Fruit fly (Drosophila melanogaster): ENCODE data around the gene S6kII.

The S6kII gene

DNA sequence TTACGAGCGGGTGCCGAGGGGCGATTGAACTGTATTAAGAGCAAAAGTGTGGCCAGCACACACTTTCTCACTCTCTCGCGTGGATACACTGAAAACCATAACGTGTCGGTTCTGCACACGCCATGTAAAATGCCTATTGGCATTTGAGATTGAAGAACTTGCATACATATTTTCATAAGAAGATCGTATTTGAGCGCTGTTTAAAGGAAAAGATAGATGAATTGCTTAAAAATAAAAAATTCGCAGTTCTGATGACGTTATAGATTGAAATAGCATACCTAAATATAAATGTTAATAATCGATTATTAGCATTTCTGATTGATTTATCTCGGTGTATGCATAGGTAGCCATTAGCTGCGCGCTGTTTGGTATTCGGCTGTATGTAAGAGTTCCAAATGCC lies 20.7 kb upstream of the S6kII start (continued):
- TF ChIP-seq CG17829 (tag; optimal IDR thresholded peaks at IDR 0.05) (no peak), CG1024 (GFP tag; IDR thresholded peaks at IDR 0.05) (no peak), en (GFP tag; optimal IDR thresholded peaks at IDR 0.05) (no peak), wor (GFP tag; IDR thresholded peaks at IDR 0.05) (0 out of 2 replicates have a peak, but pooled peaks have one; percentile 33), CG2712 (tag; optimal IDR thresholded peaks at IDR 0.05) (peak; percentile 55), nmo (GFP tag; optimal IDR thresholded peaks at IDR 0.05) (peak; percentile 65), CG6854 (GFP tag; optimal IDR thresholded peaks at IDR 0.05) (no peak), CG2875 (GFP tag; optimal IDR thresholded peaks at IDR 0.05) (peak; percentile 8), pb (GFP tag; optimal IDR thresholded peaks at IDR 0.05) (no peak), D19B (GFP tag; optimal IDR thresholded peaks at IDR 0.05) (no peak), CG3847 (GFP tag; IDR thresholded peaks at IDR 0.05) (no peak), Sry-β (GFP tag; optimal IDR thresholded peaks at IDR 0.05) (no peak), CG12659 (GFP tag; optimal IDR thresholded peaks at IDR 0.05) (no peak), CG1792 (GFP tag; optimal IDR thresholded peaks at IDR 0.05) (no peak), CG42726 (GFP tag; IDR thresholded peaks at IDR 0.05; ENCODE audit: partially characterized antibody) (no peak), HmgZ (tag; optimal IDR thresholded peaks at IDR 0.05) (no peak), chinmo (GFP tag; IDR thresholded peaks at IDR 0.05; ENCODE audit: partially characterized antibody) (no peak), CG16863 (GFP tag; optimal IDR thresholded peaks at IDR 0.05) (peak; percentile 0), NC2α (GFP tag; optimal IDR thresholded peaks at IDR 0.05) (no peak), Elba2 (GFP tag; optimal IDR thresholded peaks at IDR 0.05) (no peak), CG31224 (GFP tag; IDR thresholded peaks at IDR 0.05) (no peak), ash1 (GFP tag; optimal IDR thresholded peaks at IDR 0.05) (no peak), CG11085 (GFP tag; IDR thresholded peaks at IDR 0.05) (no peak), CG16779 (GFP tag; IDR thresholded peaks at IDR 0.05) (no peak), C15 (GFP tag; IDR thresholded peaks at IDR 0.05) (no peak), CG10147 (GFP tag; optimal IDR thresholded peaks at IDR 0.05) (no peak), her (GFP tag; optimal IDR thresholded peaks at IDR 0.05) (no peak), Lim3 (GFP tag; IDR thresholded peaks at IDR 0.05) (no peak), tll (GFP tag; optimal IDR thresholded peaks at IDR 0.05) (no peak), CG11696 (GFP tag; IDR thresholded peaks at IDR 0.05) (no peak), BEAF-32 (GFP tag; optimal IDR thresholded peaks at IDR 0.05) (no peak), Med (GFP tag) (peak; percentile 75), chm (GFP tag; IDR thresholded peaks at IDR 0.05) (no peak), Dad (GFP tag; optimal IDR thresholded peaks at IDR 0.05) (no peak), crol (GFP tag; IDR thresholded peaks at IDR 0.05) (no peak), Ets97D (GFP tag; optimal IDR thresholded peaks at IDR 0.05) (no peak), CG31441 (GFP tag; IDR thresholded peaks at IDR 0.05) (peak; percentile 42; the same call in 1 of the 2 replicates), Doc3 (GFP tag; IDR thresholded peaks at IDR 0.05; ENCODE audit: partially characterized antibody) (no peak), Doc2 (GFP tag; IDR thresholded peaks at IDR 0.05) (no peak), CG6254 (GFP tag; optimal IDR thresholded peaks at IDR 0.05) (no peak), Blimp-1 (GFP tag; optimal IDR thresholded peaks at IDR 0.05) (peak; percentile 66), dmrt11E (tag; optimal IDR thresholded peaks at IDR 0.05) (no peak), CG1529 (GFP tag; optimal IDR thresholded peaks at IDR 0.05) (peak; percentile 29), ac (GFP tag; optimal IDR thresholded peaks at IDR 0.05) (no peak), CG13424 (tag; optimal IDR thresholded peaks at IDR 0.05) (peak; percentile 41), CG1602 (GFP tag; optimal IDR thresholded peaks at IDR 0.05) (peak; percentile 2), CG7786 (GFP tag; optimal IDR thresholded peaks at IDR 0.05) (no peak), cad (GFP tag; optimal IDR thresholded peaks at IDR 0.05) (no peak), lmd (GFP tag; IDR thresholded peaks at IDR 0.05) (no peak; the same call in 1 of the 2 replicates), NfI (GFP tag; optimal IDR thresholded peaks at IDR 0.05) (no peak), CG10366 (GFP tag; IDR thresholded peaks at IDR 0.05) (no peak), ttk (GFP tag; IDR thresholded peaks at IDR 0.05) (no peak)
